Fruit fly (Drosophila melanogaster) whole organism, prepupa: Measurements from ENCODE around the gene CG33322.

Experiments used
- CG10631 ChIP-seq: fragments of 200-800 bp; sonication (Bioruptor generic); optimal IDR thresholded peaks from 2 replicates; lab custom pipeline; 2016; ENCODE audit warnings: missing biosample characterization, missing genetic modification characterization
- CG11294 ChIP-seq: fragments of 200-800 bp; sonication (Bioruptor generic); IDR thresholded peaks from 2 replicates; pipeline ENCODE4 v1.3.6; 2022; ENCODE audit warnings: missing biosample characterization, missing genetic modification characterization
- CG15336 ChIP-seq: fragments of 200-800 bp; sonication (Bioruptor generic); IDR thresholded peaks from 2 replicates; pipeline ENCODE4 v1.3.6; 2022; ENCODE audit warnings: missing biosample characterization, missing genetic modification characterization
- CG1621 ChIP-seq: fragments of 200-800 bp; sonication (Bioruptor generic); optimal IDR thresholded peaks from 3 replicates; lab custom pipeline; 2018; ENCODE audit warnings: missing biosample characterization, mild to moderate bottlenecking, missing genetic modification characterization
- CG32006 ChIP-seq: fragments of 200-800 bp; sonication (Bioruptor generic); optimal IDR thresholded peaks from 3 replicates; lab custom pipeline; 2017; ENCODE audit warnings: missing biosample characterization, mild to moderate bottlenecking, missing genetic modification characterization
- CG34406 ChIP-seq: fragments of 200-800 bp; sonication (Bioruptor generic); optimal IDR thresholded peaks from 3 replicates; lab custom pipeline; 2016; ENCODE audit warnings: missing biosample characterization, missing genetic modification characterization
- CG3919 ChIP-seq: fragments of 200-800 bp; sonication (Bioruptor generic); optimal IDR thresholded peaks from 3 replicates; lab custom pipeline; 2016; ENCODE audit warnings: missing biosample characterization, missing genetic modification characterization
- CG4318 ChIP-seq: fragments of 200-800 bp; sonication (Bioruptor generic); optimal IDR thresholded peaks from 3 replicates; lab custom pipeline; 2017; ENCODE audit warnings: missing biosample characterization, mild to moderate bottlenecking, missing genetic modification characterization
- CG6276 ChIP-seq: fragments of 200-800 bp; sonication (Bioruptor generic); optimal IDR thresholded peaks from 2 replicates; lab custom pipeline; 2017; ENCODE audit warnings: missing biosample characterization, mild to moderate bottlenecking, missing genetic modification characterization
- CG6808 ChIP-seq: fragments of 200-800 bp; sonication (Bioruptor generic); optimal IDR thresholded peaks from 3 replicates; lab custom pipeline; 2017; ENCODE audit warnings: missing biosample characterization, missing genetic modification characterization, mild to moderate bottlenecking, moderate library complexity, missing genetic modification reagents
- CG6854 ChIP-seq: fragments of 200-800 bp; sonication (Bioruptor generic); optimal IDR thresholded peaks from 2 replicates; lab custom pipeline; 2017; ENCODE audit warnings: missing biosample characterization, mild to moderate bottlenecking, missing genetic modification characterization
- CG8119 ChIP-seq: fragments of 200-800 bp; sonication (Bioruptor generic); IDR thresholded peaks from 3 replicates; pipeline ENCODE4 v1.3.6; 2022; ENCODE audit warnings: missing biosample characterization, missing genetic modification characterization
- CG9139 ChIP-seq: fragments of 200-800 bp; sonication (Bioruptor generic); optimal IDR thresholded peaks from 3 replicates; lab custom pipeline; 2017; ENCODE audit warnings: missing biosample characterization, mild to moderate bottlenecking, missing genetic modification characterization
- Eip93F ChIP-seq: fragments of 200-800 bp; sonication (Bioruptor generic); optimal IDR thresholded peaks from 2 replicates; lab custom pipeline; 2016; ENCODE audit warnings: missing biosample characterization, mild to moderate bottlenecking, missing genetic modification characterization
- Ets96B ChIP-seq: fragments of 200-800 bp; optimal IDR thresholded peaks from 2 replicates; lab custom pipeline; 2019; ENCODE audit warnings: missing biosample characterization, mild to moderate bottlenecking, missing genetic modification characterization, moderate library complexity
- Gug ChIP-seq: fragments of 200-800 bp; sonication (Bioruptor generic); IDR thresholded peaks from 2 replicates; pipeline ENCODE4 v1.3.6; 2022; ENCODE audit warnings: missing biosample characterization, missing genetic modification characterization
- Hr39 ChIP-seq: fragments of 200-800 bp; sonication (Bioruptor generic); optimal IDR thresholded peaks from 2 replicates; lab custom pipeline; 2016; ENCODE audit warnings: missing biosample characterization, missing genetic modification characterization
- Met ChIP-seq: fragments of 200-800 bp; sonication (Bioruptor generic); optimal IDR thresholded peaks from 3 replicates; lab custom pipeline; 2016; ENCODE audit warnings: missing biosample characterization, missing genetic modification characterization
- OdsH ChIP-seq: fragments of 200-800 bp; sonication (Bioruptor generic); optimal IDR thresholded peaks from 3 replicates; lab custom pipeline; 2016; ENCODE audit warnings: missing biosample characterization, missing genetic modification characterization
- Sox102F ChIP-seq: fragments of 200-800 bp; sonication (Bioruptor generic); optimal IDR thresholded peaks from 2 replicates; lab custom pipeline; 2016; ENCODE audit warnings: missing biosample characterization, mild to moderate bottlenecking, missing genetic modification characterization
- Sox14 ChIP-seq: fragments of 200-800 bp; sonication (Bioruptor generic); optimal IDR thresholded peaks from 3 replicates; lab custom pipeline; 2016; ENCODE audit warnings: missing biosample characterization, missing genetic modification characterization
- Sox15 ChIP-seq: fragments of 200-800 bp; sonication (Bioruptor generic); optimal IDR thresholded peaks from 3 replicates; lab custom pipeline; 2016; ENCODE audit warnings: missing biosample characterization, missing genetic modification characterization
- achi ChIP-seq: fragments of 200-800 bp; sonication (Bioruptor generic); optimal IDR thresholded peaks from 3 replicates; lab custom pipeline; 2016; ENCODE audit warnings: missing biosample characterization, missing genetic modification characterization
- dsx ChIP-seq: fragments of 200-800 bp; optimal IDR thresholded peaks from 3 replicates; lab custom pipeline; 2019; ENCODE audit warnings: missing biosample characterization, mild to moderate bottlenecking, missing genetic modification characterization, moderate library complexity; ENCODE audit not compliant: poor library complexity, severe bottlenecking
- eg ChIP-seq: fragments of 200-800 bp; sonication (Bioruptor generic); IDR thresholded peaks from 3 replicates; pipeline ENCODE4 v1.3.6; 2022; ENCODE audit warnings: missing biosample characterization, missing genetic modification characterization
- fd59A ChIP-seq: fragments of 200-800 bp; sonication (Bioruptor generic); optimal IDR thresholded peaks from 2 replicates; lab custom pipeline; 2017; ENCODE audit warnings: missing biosample characterization, mild to moderate bottlenecking, missing genetic modification characterization, missing genetic modification reagents
- fkh ChIP-seq: fragments of 200-800 bp; sonication (Bioruptor generic); optimal IDR thresholded peaks from 3 replicates; lab custom pipeline; 2017; ENCODE audit warnings: missing biosample characterization, mild to moderate bottlenecking, missing genetic modification characterization, moderate library complexity
- lz ChIP-seq: fragments of 200-800 bp; sonication (Bioruptor generic); optimal IDR thresholded peaks from 3 replicates; lab custom pipeline; 2016; ENCODE audit warnings: missing biosample characterization, missing genetic modification characterization
- net ChIP-seq: fragments of 200-800 bp; sonication (Bioruptor generic); optimal IDR thresholded peaks from 3 replicates; lab custom pipeline; 2016; ENCODE audit warnings: missing biosample characterization, missing genetic modification characterization
- pdm3 ChIP-seq: fragments of 200-800 bp; sonication (Bioruptor generic); optimal IDR thresholded peaks from 3 replicates; lab custom pipeline; 2016; ENCODE audit warnings: missing biosample characterization, missing genetic modification characterization
- ss ChIP-seq, 2 experiments: fragments of 200-800 bp; sonication (Bioruptor generic); optimal IDR thresholded peaks; 2 replicates in 1 of 2; 3 replicates in 1 of 2; lab custom pipeline; 2017 to 2018; ENCODE audit warnings: mild to moderate bottlenecking in 2 of 2, missing biosample characterization in 2 of 2, missing genetic modification characterization in 2 of 2, moderate library complexity in 1 of 2
- svp ChIP-seq: fragments of 200-800 bp; sonication (Bioruptor generic); peaks from one replicate; lab custom pipeline; 2016; ENCODE audit warnings: missing biosample characterization, missing genetic modification characterization

The CG33322 gene

DNA sequence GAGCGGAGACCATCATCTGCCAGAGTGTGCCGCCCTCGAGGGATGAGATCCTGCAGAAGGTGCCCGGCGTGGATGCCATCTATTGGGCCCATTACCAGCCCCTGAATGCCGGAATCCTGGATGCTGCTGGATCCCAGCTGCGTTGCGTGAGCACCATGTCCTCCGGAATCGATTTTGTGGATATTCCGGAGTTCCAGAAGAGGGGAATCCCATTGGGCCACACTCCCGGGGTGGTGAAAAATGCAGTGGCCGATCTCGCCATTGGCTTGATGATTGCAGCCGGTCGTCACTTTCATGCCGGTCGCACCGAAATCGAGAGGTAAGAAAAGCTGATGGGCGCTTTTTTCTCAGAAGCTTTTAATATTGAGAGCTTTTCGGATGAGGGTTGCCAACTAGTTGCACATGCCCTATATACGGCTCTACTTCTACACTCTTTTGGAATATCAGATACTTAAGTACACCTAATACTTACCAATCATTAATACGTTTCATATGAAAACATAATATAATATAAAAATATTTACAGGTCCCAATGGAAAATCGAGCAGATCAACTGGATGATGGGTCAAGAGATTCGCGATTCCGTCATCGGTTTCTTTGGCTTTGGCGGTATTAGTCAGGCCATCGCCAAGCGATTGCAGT, 13.8 kb upstream of the CG33322 start (continued):
- TF ChIP-seq svp (GFP tag; lab: Kevin White, UChicago) (no peak), Sox102F (GFP tag; lab: Kevin White, UChicago) (no peak), CG6276 (GFP tag; lab: Kevin White, UChicago) (no peak), CG9139 (GFP tag; lab: Kevin White, UChicago) (no peak), CG34406 (GFP tag; lab: Kevin White, UChicago) (no peak), Met (peak; percentile 7), eg (GFP tag; lab: Robert Waterston, UW) (no peak), CG32006 (GFP tag; lab: Kevin White, UChicago) (no peak), Ets96B (tag; lab: Kevin White, UChicago) (no peak), achi (no peak), fd59A (GFP tag; lab: Kevin White, UChicago) (no peak), net (GFP tag; lab: Kevin White, UChicago) (no peak)
- TF ChIP-seq, all 60 proteins: peak for 13

DNA sequence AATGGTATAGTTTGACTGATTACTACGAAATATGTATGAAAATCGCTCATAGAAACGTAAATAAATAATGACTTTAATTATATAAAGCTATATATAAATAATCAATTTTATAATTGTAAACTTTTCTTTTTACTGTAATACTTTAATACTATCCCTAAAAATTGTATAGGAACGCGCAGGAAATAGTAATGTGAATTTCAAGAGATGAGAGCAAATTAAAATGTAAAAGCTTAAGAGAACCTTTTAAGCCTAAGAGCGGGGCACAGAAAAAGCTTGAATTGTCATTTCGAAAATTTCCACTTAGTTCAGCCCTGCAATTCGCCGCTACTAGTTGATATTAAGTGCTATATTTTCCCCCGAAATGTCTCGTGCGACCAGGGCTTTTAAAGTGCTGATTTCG, 13.3 kb upstream of the CG33322 start, which contains the start of gene CG31673:
Gene CG31673, plus strand, starts transcription at position 301 of the 400 bp plus-strand sequence.
- TF ChIP-seq fkh: no peak
- no peak for TF ChIP-seq dsx (GFP tag; lab: Kevin White, UChicago)
- no peak for TF ChIP-seq CG11294
- no peak for TF ChIP-seq CG3919 (GFP tag; lab: Kevin White, UChicago)

DNA sequence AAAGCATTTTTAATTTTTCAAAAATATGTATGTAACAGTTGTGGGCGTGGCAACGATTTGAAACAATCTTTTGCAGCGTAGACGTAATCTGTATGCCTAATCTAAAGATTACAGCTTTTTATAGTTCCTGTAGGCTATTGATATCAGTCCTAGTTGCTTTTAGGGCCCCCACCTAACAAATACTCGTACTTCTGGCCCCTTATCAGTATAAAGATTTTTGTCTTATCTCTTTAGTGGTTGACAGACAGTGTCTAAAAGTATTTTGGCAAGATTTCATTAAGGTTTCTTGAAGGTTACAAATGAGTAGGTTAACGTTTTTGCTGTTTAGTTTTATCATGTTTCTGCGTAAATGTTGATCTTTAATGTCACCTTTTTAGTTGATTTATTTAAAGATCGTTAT, 12.7 kb upstream of the CG33322 start:
- no peak for TF ChIP-seq ss (GFP tag; optimal IDR thresholded peaks at IDR 0.05; lab: Kevin White, UChicago)
- TF ChIP-seq eg (GFP tag; lab: Robert Waterston, UW): no peak
- TF ChIP-seq Eip93F (GFP tag; lab: Kevin White, UChicago): no peak
- TF ChIP-seq Hr39 (GFP tag; lab: Kevin White, UChicago): no peak
- TF ChIP-seq Gug (GFP tag; lab: Robert Waterston, UW): no peak
- TF ChIP-seq CG4318 (GFP tag; lab: Kevin White, UChicago): no peak
- no peak for TF ChIP-seq dsx (GFP tag; lab: Kevin White, UChicago)
- TF ChIP-seq achi: no peak

DNA sequence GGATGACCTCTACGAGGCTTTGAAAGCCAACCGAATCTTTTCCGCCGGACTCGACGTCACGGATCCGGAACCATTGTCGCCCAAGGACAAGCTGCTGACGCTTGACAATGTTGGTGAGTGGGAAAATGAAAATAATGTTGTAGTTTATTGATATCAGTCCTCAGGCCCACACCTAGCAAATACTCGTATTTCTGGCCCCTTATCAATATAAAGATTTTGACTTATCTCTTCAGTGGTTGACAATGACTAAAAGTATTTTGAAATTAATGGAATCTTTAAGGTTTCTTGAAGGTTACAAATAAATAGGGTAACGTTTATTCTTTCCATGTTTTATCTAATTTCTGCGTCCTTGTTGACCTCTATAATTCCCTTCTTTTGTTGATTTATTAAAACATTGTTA, 11.0 kb upstream of the CG33322 start:
- TF ChIP-seq eg (GFP tag; lab: Robert Waterston, UW): no peak
- TF ChIP-seq Sox15 (GFP tag; lab: Kevin White, UChicago): no peak

DNA sequence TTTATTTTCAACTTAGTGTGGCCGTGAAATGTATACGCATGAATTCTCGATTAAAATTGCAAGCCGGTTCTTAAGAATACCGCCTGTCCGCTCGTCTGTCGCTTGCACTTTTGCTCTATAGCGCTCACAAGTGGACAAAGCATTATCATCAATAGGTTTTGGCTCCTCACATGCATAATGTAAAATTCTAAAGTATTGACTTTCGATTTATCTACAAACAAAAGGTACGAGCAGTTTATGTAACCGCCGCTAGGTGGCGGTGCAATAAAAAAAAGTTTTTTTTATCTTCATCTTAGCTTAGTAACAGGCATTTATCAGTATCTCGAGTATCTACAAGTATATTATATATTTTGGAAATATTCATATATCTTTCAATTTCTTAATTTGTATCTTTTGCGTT, 10.2 kb upstream of the CG33322 start:
- TF ChIP-seq lz (GFP tag; lab: Kevin White, UChicago): no peak

DNA sequence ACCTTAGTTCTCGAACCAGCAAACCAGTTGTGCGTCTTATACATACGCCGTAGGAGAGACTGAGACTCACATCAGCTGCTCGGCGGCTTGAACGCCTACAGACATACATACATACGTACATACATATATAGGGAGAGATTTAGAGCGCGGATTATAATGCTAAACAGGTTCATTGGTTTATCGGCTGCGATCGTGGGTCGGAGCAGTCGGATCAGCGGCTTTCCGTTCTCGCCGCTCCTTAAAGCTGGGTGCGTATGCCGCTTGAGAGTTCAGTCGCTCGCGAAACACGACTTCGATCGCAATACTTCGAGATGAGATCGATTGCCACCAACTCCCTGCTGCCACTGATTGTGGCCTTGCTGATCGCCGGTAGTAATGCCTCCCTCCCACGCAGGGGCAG, 9.2 kb upstream of the CG33322 start:
- peak; percentile 41 for TF ChIP-seq CG1621 (tag; lab: Kevin White, UChicago)
- TF ChIP-seq OdsH (GFP tag; lab: Kevin White, UChicago): no peak
- TF ChIP-seq CG6854 (GFP tag; lab: Kevin White, UChicago): peak; percentile 20
- peak; percentile 3 for TF ChIP-seq CG10631 (GFP tag; lab: Kevin White, UChicago)
- TF ChIP-seq eg (GFP tag; lab: Robert Waterston, UW): peak; percentile 38; the same call in 2 of the 3 replicates
- peak; percentile 4 for TF ChIP-seq dsx (GFP tag; lab: Kevin White, UChicago)
- peak; percentile 21 for TF ChIP-seq CG9139 (GFP tag; lab: Kevin White, UChicago)
- TF ChIP-seq pdm3: no peak
- TF ChIP-seq svp (GFP tag; lab: Kevin White, UChicago): peak; percentile 83
- TF ChIP-seq Sox14: no peak
- TF ChIP-seq CG8119: no peak
- TF ChIP-seq ss (GFP tag; optimal IDR thresholded peaks at IDR 0.05; lab: Kevin White, UChicago): peak; percentile 38 to 53
- no peak for TF ChIP-seq fd59A (GFP tag; lab: Kevin White, UChicago)
- TF ChIP-seq CG15336 (GFP tag; lab: Robert Waterston, UW): 0 out of 2 replicates have a peak, but pooled peaks have one; percentile 12
- TF ChIP-seq CG6808 (GFP tag; lab: Kevin White, UChicago): peak; percentile 32
